Fruit fly (Drosophila melanogaster) whole organism, embryonic: ENCODE results near the gene CG8837.

Experiments used
- Ada2b ChIP-seq: fragments of 200-800 bp; sonication (Bioruptor generic); IDR thresholded peaks from 2 replicates; pipeline ENCODE4 v1.3.6; 2022; ENCODE audit warnings: missing biosample characterization, missing genetic modification characterization
- BtbVII ChIP-seq: fragments of 200-800 bp; sonication (Bioruptor generic); optimal IDR thresholded peaks from 3 replicates; lab custom pipeline; 2017; ENCODE audit warnings: missing biosample characterization, mild to moderate bottlenecking, missing genetic modification characterization
- CG10959 ChIP-seq: fragments of 200-800 bp; sonication (Bioruptor generic); IDR thresholded peaks from 2 replicates; pipeline ENCODE4 v1.3.6; 2022; ENCODE audit warnings: missing biosample characterization, missing genetic modification characterization
- CG10979 ChIP-seq: fragments of 200-800 bp; sonication (Bioruptor generic); optimal IDR thresholded peaks from 2 replicates; lab custom pipeline; 2018; ENCODE audit warnings: missing biosample characterization, mild to moderate bottlenecking, missing genetic modification characterization, moderate library complexity
- CG12391 ChIP-seq: fragments of 200-800 bp; sonication (Bioruptor generic); optimal IDR thresholded peaks from 3 replicates; lab custom pipeline; 2018; ENCODE audit warnings: missing biosample characterization, mild to moderate bottlenecking, missing genetic modification characterization, moderate library complexity
- CG13424 ChIP-seq: fragments of 200-800 bp; sonication (Bioruptor generic); optimal IDR thresholded peaks from 2 replicates; lab custom pipeline; 2019; ENCODE audit warnings: missing biosample characterization, mild to moderate bottlenecking, missing genetic modification characterization, moderate library complexity
- CG15269 ChIP-seq: fragments of 200-800 bp; sonication (Bioruptor generic); optimal IDR thresholded peaks from 2 replicates; lab custom pipeline; 2018; ENCODE audit warnings: missing biosample characterization, mild to moderate bottlenecking, missing genetic modification characterization, moderate library complexity
- CG1603 ChIP-seq: fragments of 200-800 bp; sonication (Bioruptor generic); optimal IDR thresholded peaks from 2 replicates; lab custom pipeline; 2019; ENCODE audit warnings: missing biosample characterization, mild to moderate bottlenecking, missing genetic modification characterization, moderate library complexity
- CG2678 ChIP-seq: fragments of 200-800 bp; sonication (Bioruptor generic); optimal IDR thresholded peaks from 3 replicates; lab custom pipeline; 2019; ENCODE audit warnings: missing biosample characterization, mild to moderate bottlenecking, missing genetic modification characterization, moderate library complexity
- CG2712 ChIP-seq: fragments of 200-800 bp; optimal IDR thresholded peaks from 3 replicates; lab custom pipeline; 2019; ENCODE audit warnings: missing biosample characterization, mild to moderate bottlenecking, missing genetic modification characterization, moderate library complexity
- CG42726 ChIP-seq: fragments of 200-800 bp; sonication (Bioruptor generic); IDR thresholded peaks from 2 replicates; pipeline ENCODE4 v1.3.6; 2022; ENCODE audit warnings: missing biosample characterization, missing genetic modification characterization; ENCODE audit not compliant: partially characterized antibody
- CG4730 ChIP-seq: fragments of 200-800 bp; sonication (Bioruptor generic); IDR thresholded peaks from 2 replicates; pipeline ENCODE4 v1.3.6; 2022; ENCODE audit warnings: missing biosample characterization, missing genetic modification characterization
- CG5245 ChIP-seq: fragments of 200-800 bp; sonication (Bioruptor generic); optimal IDR thresholded peaks from 3 replicates; lab custom pipeline; 2016; ENCODE audit warnings: missing biosample characterization, missing genetic modification characterization
- CG6791 ChIP-seq: fragments of 200-800 bp; sonication (Bioruptor generic); IDR thresholded peaks from 3 replicates; pipeline ENCODE4 v1.3.6; 2022; ENCODE audit warnings: missing biosample characterization, missing genetic modification characterization; ENCODE audit not compliant: partially characterized antibody
- CG7928 ChIP-seq: fragments of 200-800 bp; sonication (Bioruptor generic); optimal IDR thresholded peaks from 2 replicates; lab custom pipeline; 2017; ENCODE audit warnings: missing biosample characterization, mild to moderate bottlenecking, missing genetic modification characterization
- CG8478 ChIP-seq: fragments of >200 bp; optimal IDR thresholded peaks from 2 replicates; lab custom pipeline; 2018
- CG9932 ChIP-seq: fragments of 200-800 bp; sonication (Bioruptor generic); IDR thresholded peaks from 2 replicates; pipeline ENCODE4 v1.3.6; 2022; ENCODE audit warnings: missing biosample characterization, missing genetic modification characterization
- CTCF ChIP-seq: fragments of 200-800 bp; sonication (Bioruptor generic); optimal IDR thresholded peaks from 2 replicates; lab custom pipeline; 2017; ENCODE audit warnings: missing biosample characterization, mild to moderate bottlenecking, missing genetic modification characterization, moderate library complexity
- CkIIα-i1 ChIP-seq: fragments of 200-800 bp; sonication (Bioruptor generic); IDR thresholded peaks from 2 replicates; pipeline ENCODE4 v1.3.6; 2022; ENCODE audit warnings: missing biosample characterization, missing genetic modification characterization
- CoRest ChIP-seq: fragments of 200-800 bp; sonication (Bioruptor generic); optimal IDR thresholded peaks from 3 replicates; lab custom pipeline; 2018; ENCODE audit warnings: missing biosample characterization, mild to moderate bottlenecking, missing genetic modification characterization, moderate library complexity
- Dek ChIP-seq: fragments of 200-800 bp; sonication (Bioruptor generic); optimal IDR thresholded peaks from 3 replicates; lab custom pipeline; 2019; ENCODE audit warnings: missing biosample characterization, mild to moderate bottlenecking, missing genetic modification characterization, moderate library complexity
- Doc3 ChIP-seq: fragments of 200-800 bp; sonication (Bioruptor generic); IDR thresholded peaks from 3 replicates; pipeline ENCODE4 v1.3.6; 2022; ENCODE audit warnings: missing biosample characterization, missing genetic modification characterization; ENCODE audit not compliant: partially characterized antibody
- Elba2 ChIP-seq: fragments of 200-800 bp; sonication (Bioruptor generic); optimal IDR thresholded peaks from 3 replicates; lab custom pipeline; 2016; ENCODE audit warnings: missing biosample characterization, missing genetic modification characterization
- Gug ChIP-seq: fragments of 200-800 bp; sonication (Bioruptor generic); IDR thresholded peaks from 4 replicates; pipeline ENCODE4 v1.3.6; 2022; ENCODE audit warnings: missing biosample characterization, missing genetic modification characterization
- HmgD ChIP-seq: fragments of 200-800 bp; sonication (Bioruptor generic); optimal IDR thresholded peaks from 3 replicates; lab custom pipeline; 2016; ENCODE audit warnings: missing biosample characterization, missing genetic modification characterization
- HmgZ ChIP-seq: fragments of 200-800 bp; sonication (Bioruptor generic); optimal IDR thresholded peaks from 2 replicates; lab custom pipeline; 2018; ENCODE audit warnings: missing biosample characterization, mild to moderate bottlenecking, missing genetic modification characterization
- Hr51 ChIP-seq, 2 experiments: fragments of 200-800 bp; sonication (Bioruptor generic); optimal IDR thresholded peaks; 2 replicates in 1 of 2; 3 replicates in 1 of 2; lab custom pipeline; 2016 to 2018; ENCODE audit warnings: missing biosample characterization in 2 of 2, missing genetic modification characterization in 2 of 2, mild to moderate bottlenecking in 1 of 2, moderate library complexity in 1 of 2
- Hsf ChIP-seq: fragments of 200-800 bp; sonication (Bioruptor generic); optimal IDR thresholded peaks from 3 replicates; lab custom pipeline; 2016; ENCODE audit warnings: missing biosample characterization, missing genetic modification characterization
- Kr ChIP-seq: fragments of 200-800 bp; sonication (Bioruptor generic); optimal IDR thresholded peaks from 2 replicates; lab custom pipeline; 2017; ENCODE audit warnings: missing biosample characterization, mild to moderate bottlenecking, missing genetic modification characterization
- Spps ChIP-seq: fragments of 200-800 bp; sonication (Bioruptor generic); optimal IDR thresholded peaks from 2 replicates; lab custom pipeline; 2018; ENCODE audit warnings: missing biosample characterization, mild to moderate bottlenecking, missing genetic modification characterization
- btn ChIP-seq: fragments of 200-800 bp; sonication (Bioruptor generic); optimal IDR thresholded peaks from 2 replicates; lab custom pipeline; 2016; ENCODE audit warnings: missing biosample characterization, missing genetic modification characterization
- knrl ChIP-seq: fragments of 200-800 bp; sonication (Bioruptor generic); IDR thresholded peaks from 3 replicates; pipeline ENCODE4 v1.3.6; 2022; ENCODE audit warnings: missing biosample characterization, missing genetic modification characterization; ENCODE audit not compliant: partially characterized antibody
- nerfin-2 ChIP-seq: fragments of 200-800 bp; sonication (Bioruptor generic); IDR thresholded peaks from 2 replicates; pipeline ENCODE4 v1.3.6; 2022; ENCODE audit warnings: missing biosample characterization, missing genetic modification characterization; ENCODE audit not compliant: partially characterized antibody
- org-1 ChIP-seq: fragments of 200-800 bp; sonication (Bioruptor generic); optimal IDR thresholded peaks from 2 replicates; lab custom pipeline; 2017; ENCODE audit warnings: missing biosample characterization, missing genetic modification characterization
- row ChIP-seq: fragments of 200-800 bp; sonication (Bioruptor generic); IDR thresholded peaks from 3 replicates; pipeline ENCODE4 v1.3.6; 2022; ENCODE audit warnings: missing biosample characterization, missing genetic modification characterization
- tap ChIP-seq: fragments of 200-800 bp; optimal IDR thresholded peaks from 3 replicates; lab custom pipeline; 2019; ENCODE audit warnings: missing biosample characterization, mild to moderate bottlenecking, missing genetic modification characterization, moderate library complexity
- tio ChIP-seq: fragments of 200-800 bp; sonication (Bioruptor generic); optimal IDR thresholded peaks from 2 replicates; lab custom pipeline; 2017; ENCODE audit warnings: missing biosample characterization, missing genetic modification characterization, inconsistent platforms
- unpg ChIP-seq: fragments of 200-800 bp; sonication (Bioruptor generic); optimal IDR thresholded peaks from 3 replicates; lab custom pipeline; 2018; ENCODE audit warnings: missing biosample characterization, mild to moderate bottlenecking, missing genetic modification characterization, moderate library complexity
- zen ChIP-seq: fragments of 200-800 bp; sonication (Bioruptor generic); optimal IDR thresholded peaks from 3 replicates; lab custom pipeline; 2018; ENCODE audit warnings: missing biosample characterization, mild to moderate bottlenecking, missing genetic modification characterization, moderate library complexity

The CG8837 gene

DNA sequence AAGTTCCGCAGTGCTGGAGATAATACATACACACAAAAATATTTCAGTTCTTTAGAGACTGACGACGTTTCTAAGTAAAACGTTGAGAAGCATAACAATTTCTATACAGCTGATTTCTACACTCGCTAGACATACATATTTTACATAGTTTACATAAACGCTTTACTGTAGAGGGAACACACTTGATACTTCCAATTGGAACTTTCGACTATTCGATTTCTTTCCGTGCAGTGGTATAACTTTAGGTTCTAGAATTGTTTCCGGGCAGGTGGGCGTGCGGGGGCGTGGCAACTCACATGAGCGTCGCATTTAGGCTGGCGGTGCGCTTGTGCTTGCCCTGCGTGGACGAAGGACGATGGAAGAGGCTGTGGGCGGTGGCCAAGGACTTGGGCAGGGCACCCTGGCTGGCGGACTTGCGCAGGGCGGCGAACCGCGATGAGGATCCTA, 52.5 kb downstream of the CG8837 start (continued):
- TF ChIP-seq CG8478 (lab: Kevin White, UChicago) = no peak
- peak; percentile 5 for TF ChIP-seq btn (GFP tag; lab: Kevin White, UChicago)
- no peak for TF ChIP-seq Gug (GFP tag; lab: Robert Waterston, UW)
- peak; percentile 29 for TF ChIP-seq CTCF
- TF ChIP-seq BtbVII (GFP tag; lab: Kevin White, UChicago) = no peak
- no peak for TF ChIP-seq Kr (GFP tag; lab: Kevin White, UChicago)
- peak; percentile 12 for TF ChIP-seq CoRest (tag; lab: Kevin White, UChicago)
- no peak for TF ChIP-seq org-1 (GFP tag; lab: Kevin White, UChicago)
- TF ChIP-seq CG42726 (GFP tag; lab: Robert Waterston, UW) = no peak; the same call in 1 of the 2 replicates
- no peak for TF ChIP-seq CG4730
- peak; percentile 25 for TF ChIP-seq CG12391 (tag; lab: Kevin White, UChicago)
- peak; percentile 23 for TF ChIP-seq CG10979 (tag; lab: Kevin White, UChicago)
- TF ChIP-seq Ada2b = no peak
- TF ChIP-seq CkIIα-i1 (GFP tag; lab: Robert Waterston, UW) = 0 out of 2 replicates have a peak, but pooled peaks have one; percentile 35
- peak in 1 of 2 experiments; percentile 3 for TF ChIP-seq Hr51 (GFP tag; optimal IDR thresholded peaks at IDR 0.05; lab: Kevin White, UChicago)
- no peak for TF ChIP-seq zen (tag; lab: Kevin White, UChicago)
- TF ChIP-seq CG7928 (GFP tag; lab: Kevin White, UChicago) = no peak
- peak; percentile 30 for TF ChIP-seq HmgD (GFP tag; lab: Kevin White, UChicago)
- peak; percentile 12 for TF ChIP-seq unpg (GFP tag; lab: Kevin White, UChicago)
- no peak for TF ChIP-seq Dek (tag; lab: Kevin White, UChicago)
- peak; percentile 15 for TF ChIP-seq CG13424
- peak; percentile 35 for TF ChIP-seq CG1603 (tag; lab: Kevin White, UChicago)
- TF ChIP-seq Elba2 (GFP tag; lab: Kevin White, UChicago) = peak; percentile 62
- TF ChIP-seq Hsf = peak; percentile 2
- TF ChIP-seq CG9932 (GFP tag; lab: Robert Waterston, UW) = no peak
- no peak for TF ChIP-seq tio (GFP tag; lab: Kevin White, UChicago)
- 0 out of 2 replicates have a peak, but pooled peaks have one; percentile 8 for TF ChIP-seq nerfin-2 (GFP tag; lab: Robert Waterston, UW)
- TF ChIP-seq Doc3 (GFP tag; lab: Robert Waterston, UW) = no peak
- no peak for TF ChIP-seq CG10959
- peak; percentile 21 for TF ChIP-seq CG2712 (tag; lab: Kevin White, UChicago)
- no peak for TF ChIP-seq HmgZ (tag; lab: Kevin White, UChicago)
- peak; percentile 40; the same call in 2 of the 3 replicates for TF ChIP-seq row (GFP tag; lab: Robert Waterston, UW)
- TF ChIP-seq CG5245 (GFP tag; lab: Kevin White, UChicago) = no peak
- no peak for TF ChIP-seq tap (tag; lab: Kevin White, UChicago)
- TF ChIP-seq CG15269 = peak; percentile 25
- TF ChIP-seq CG2678 (tag; lab: Kevin White, UChicago) = peak; percentile 16
- TF ChIP-seq Spps = no peak
- TF ChIP-seq knrl (GFP tag; lab: Robert Waterston, UW) = peak; percentile 49; the same call in 2 of the 3 replicates
- TF ChIP-seq CG6791 = 0 out of 3 replicates have a peak, but pooled peaks have one; percentile 19
